Worm (Caenorhabditis elegans) whole organism, young adult: ENCODE measurements around the gene R13A1.10.

Experiments
- B0035.1 ChIP-seq: sonication (generic microtip); optimal IDR thresholded peaks from 2 replicates; lab custom pipeline; 2016; ENCODE audit warnings: missing genetic modification characterization, mild to moderate bottlenecking, missing compliant biosample characterization, missing genotype, missing genetic modification reagents
- C06A6.2 ChIP-seq: fragments of 200-800 bp; sonication (Bioruptor generic); conservative IDR thresholded peaks from 2 replicates; pipeline ENCODE4 v1.3.6; 2022; ENCODE audit warnings: missing genetic modification characterization, missing compliant biosample characterization
- C17E4.6 ChIP-seq: fragments of 200-800 bp; sonication (Bioruptor generic); IDR thresholded peaks from 2 replicates; pipeline ENCODE4 v1.3.6; 2022; ENCODE audit warnings: missing genetic modification reagents, missing genetic modification characterization, missing compliant biosample characterization
- D2030.7 ChIP-seq: fragments of 200-800 bp; sonication (Bioruptor generic); IDR thresholded peaks from 2 replicates; pipeline ENCODE4 v1.3.6; 2022; ENCODE audit warnings: missing genetic modification reagents, missing genetic modification characterization, missing compliant biosample characterization
- F10E7.11 ChIP-seq: sonication (generic microtip); optimal IDR thresholded peaks from 2 replicates; lab custom pipeline; 2017; ENCODE audit warnings: mild to moderate bottlenecking, missing genetic modification characterization, moderate library complexity, missing compliant biosample characterization
- F22D6.2 ChIP-seq: sonication (generic microtip); optimal IDR thresholded peaks from 2 replicates; lab custom pipeline; 2016; ENCODE audit warnings: mild to moderate bottlenecking, missing genetic modification characterization, missing compliant biosample characterization
- F39B2.1 ChIP-seq: fragments of 200-800 bp; sonication (Bioruptor generic); IDR thresholded peaks from 2 replicates; pipeline ENCODE4 v1.3.6; 2022; ENCODE audit warnings: missing genetic modification reagents, missing genetic modification characterization, missing compliant biosample characterization
- F52B5.7 ChIP-seq: sonication (generic microtip); optimal IDR thresholded peaks from 2 replicates; lab custom pipeline; 2016; ENCODE audit warnings: mild to moderate bottlenecking, missing genetic modification characterization, missing compliant biosample characterization
- F55B11.4 ChIP-seq: sonication (generic microtip); optimal IDR thresholded peaks from 2 replicates; lab custom pipeline; 2016; ENCODE audit warnings: missing compliant biosample characterization, missing genetic modification characterization, borderline replicate concordance; ENCODE audit not compliant: insufficient read depth
- F57A8.1 ChIP-seq: fragments of 200-800 bp; sonication (Bioruptor generic); optimal IDR thresholded peaks from 2 replicates; lab custom pipeline; 2018; ENCODE audit warnings: mild to moderate bottlenecking, missing genetic modification characterization, moderate library complexity, missing compliant biosample characterization
- T07F8.4 ChIP-seq: sonication (generic microtip); optimal IDR thresholded peaks from 2 replicates; lab custom pipeline; 2016; ENCODE audit warnings: mild to moderate bottlenecking, missing genetic modification characterization, moderate library complexity, missing compliant biosample characterization
- Y53G8AR.9 ChIP-seq: fragments of 200-800 bp; sonication (Bioruptor generic); conservative IDR thresholded peaks from 2 replicates; pipeline ENCODE4 v1.3.6; 2022; ENCODE audit warnings: missing genetic modification reagents, missing genetic modification characterization, missing compliant biosample characterization
- Y56A3A.18 ChIP-seq: fragments of 200-800 bp; sonication (Bioruptor generic); IDR thresholded peaks from 2 replicates; pipeline ENCODE4 v1.3.6; 2022; ENCODE audit warnings: missing genetic modification reagents, missing genetic modification characterization, missing compliant biosample characterization
- attf-3 ChIP-seq: fragments of 200-800 bp; sonication (Bioruptor generic); conservative IDR thresholded peaks from 2 replicates; pipeline ENCODE4 v1.3.6; 2022; ENCODE audit warnings: missing genetic modification reagents, missing genetic modification characterization, missing compliant biosample characterization
- attf-6 ChIP-seq: fragments of 200-800 bp; sonication (Bioruptor generic); IDR thresholded peaks from 2 replicates; pipeline ENCODE4 v1.3.6; 2022; ENCODE audit warnings: missing genetic modification reagents, missing genetic modification characterization, missing compliant biosample characterization
- bed-2 ChIP-seq: fragments of 200-800 bp; sonication (Bioruptor generic); IDR thresholded peaks from 2 replicates; pipeline ENCODE4 v1.3.6; 2022; ENCODE audit warnings: missing genetic modification reagents, missing genetic modification characterization, missing compliant biosample characterization
- ccch-3 ChIP-seq: fragments of 200-800 bp; sonication (Bioruptor generic); optimal IDR thresholded peaks from 2 replicates; lab custom pipeline; 2018; ENCODE audit warnings: mild to moderate bottlenecking, missing genetic modification characterization, missing compliant biosample characterization
- ceh-40 ChIP-seq: fragments of 200-800 bp; sonication (Bioruptor generic); IDR thresholded peaks from 2 replicates; pipeline ENCODE4 v1.3.6; 2022; ENCODE audit warnings: missing genetic modification characterization, missing compliant biosample characterization
- ceh-79 ChIP-seq: sonication (generic microtip); optimal IDR thresholded peaks from 2 replicates; lab custom pipeline; 2017; ENCODE audit warnings: mild to moderate bottlenecking, missing genetic modification characterization, missing compliant biosample characterization
- ceh-91 ChIP-seq: fragments of 200-800 bp; sonication (Bioruptor generic); IDR thresholded peaks from 2 replicates; pipeline ENCODE4 v1.3.6; 2022; ENCODE audit warnings: missing genetic modification reagents, missing genetic modification characterization, missing compliant biosample characterization
- dox-1 ChIP-seq: fragments of 200-800 bp; sonication (Bioruptor generic); IDR thresholded peaks from 2 replicates; pipeline ENCODE4 v1.3.6; 2022; ENCODE audit warnings: missing genetic modification reagents, missing genetic modification characterization, missing compliant biosample characterization
- efl-1 ChIP-seq: fragments of 150-350 bp; optimal IDR thresholded peaks from 2 replicates; lab custom pipeline; 2014; ENCODE audit warnings: missing biosample characterization, missing genetic modification reagents, missing genetic modification characterization
- ets-4 ChIP-seq: fragments of 200-800 bp; sonication (Bioruptor generic); optimal IDR thresholded peaks from 2 replicates; lab custom pipeline; 2018; ENCODE audit warnings: mild to moderate bottlenecking, missing genetic modification characterization, missing compliant biosample characterization
- him-1 ChIP-seq: sonication (generic microtip); optimal IDR thresholded peaks from 2 replicates; lab custom pipeline; 2016; ENCODE audit warnings: missing genotype, missing genetic modification reagents, missing genetic modification characterization, missing compliant biosample characterization
- hlh-12 ChIP-seq: sonication (generic microtip); optimal IDR thresholded peaks from 2 replicates; lab custom pipeline; 2016; ENCODE audit warnings: missing genetic modification characterization, missing compliant biosample characterization
- hlh-26 ChIP-seq: fragments of 200-800 bp; sonication (Bioruptor generic); conservative IDR thresholded peaks from 2 replicates; pipeline ENCODE4 v1.3.6; 2022; ENCODE audit warnings: missing genetic modification reagents, missing genetic modification characterization, missing compliant biosample characterization
- hmg-20 ChIP-seq: fragments of 200-800 bp; sonication (Bioruptor generic); IDR thresholded peaks from 2 replicates; pipeline ENCODE4 v1.3.6; 2022; ENCODE audit warnings: missing genetic modification reagents, missing genetic modification characterization, missing compliant biosample characterization
- let-526 ChIP-seq: fragments of 200-800 bp; sonication (Bioruptor generic); IDR thresholded peaks from 2 replicates; pipeline ENCODE4 v1.3.6; 2022; ENCODE audit warnings: missing genetic modification reagents, missing genetic modification characterization, missing compliant biosample characterization
- lin-26 ChIP-seq: fragments of 200-800 bp; sonication (Bioruptor generic); IDR thresholded peaks from 2 replicates; pipeline ENCODE4 v1.3.6; 2022; ENCODE audit warnings: missing genetic modification reagents, missing genetic modification characterization, missing compliant biosample characterization
- lin-40 ChIP-seq: sonication (generic microtip); optimal IDR thresholded peaks from 2 replicates; lab custom pipeline; 2016; ENCODE audit warnings: missing genetic modification characterization, mild to moderate bottlenecking, missing compliant biosample characterization, missing genotype, missing genetic modification reagents
- lir-1 ChIP-seq: fragments of 200-800 bp; sonication (Bioruptor generic); conservative IDR thresholded peaks from 2 replicates; pipeline ENCODE4 v1.3.6; 2022; ENCODE audit warnings: missing genetic modification reagents, missing genetic modification characterization, missing compliant biosample characterization
- lsl-1 ChIP-seq: fragments of 200-800 bp; sonication (Bioruptor generic); optimal IDR thresholded peaks from 2 replicates; lab custom pipeline; 2018; ENCODE audit warnings: mild to moderate bottlenecking, missing genetic modification characterization, moderate library complexity, missing compliant biosample characterization
- madf-10 ChIP-seq: sonication (generic microtip); optimal IDR thresholded peaks from 2 replicates; lab custom pipeline; 2016; ENCODE audit warnings: mild to moderate bottlenecking, missing genetic modification characterization, missing compliant biosample characterization
- madf-8 ChIP-seq: fragments of 200-800 bp; sonication (Bioruptor generic); conservative IDR thresholded peaks from 2 replicates; pipeline ENCODE4 v1.3.6; 2022; ENCODE audit warnings: missing genetic modification reagents, missing genetic modification characterization, missing compliant biosample characterization
- mxl-1 ChIP-seq: sonication (generic microtip); optimal IDR thresholded peaks from 2 replicates; lab custom pipeline; 2016; ENCODE audit warnings: missing genetic modification characterization, missing compliant biosample characterization
- nfyb-1 ChIP-seq: fragments of 200-800 bp; sonication (Bioruptor generic); IDR thresholded peaks from 2 replicates; pipeline ENCODE4 v1.3.6; 2022; ENCODE audit warnings: missing genetic modification reagents, missing genetic modification characterization, missing compliant biosample characterization
- nhr-179 ChIP-seq: sonication (generic microtip); optimal IDR thresholded peaks from 2 replicates; lab custom pipeline; 2016; ENCODE audit warnings: mild to moderate bottlenecking, missing genetic modification characterization, missing compliant biosample characterization
- pbrm-1 ChIP-seq: fragments of 200-800 bp; sonication (Bioruptor generic); IDR thresholded peaks from 2 replicates; pipeline ENCODE4 v1.3.6; 2022; ENCODE audit warnings: missing genetic modification reagents, missing genetic modification characterization, missing compliant biosample characterization
- rpc-1 ChIP-seq, 2 experiments: fragments of 150-350 bp in 1 of 2; sonication (generic microtip) in 1 of 2; optimal IDR thresholded peaks; 2 replicates each; lab custom pipeline; 2014 to 2018; ENCODE audit warnings: missing biosample characterization in 1 of 2, missing genetic modification characterization in 1 of 2, missing genetic modification reagents in 1 of 2, missing genotype in 1 of 2
- sdz-38 ChIP-seq: sonication (generic microtip); optimal IDR thresholded peaks from 2 replicates; lab custom pipeline; 2016; ENCODE audit warnings: missing genotype, missing genetic modification characterization, missing compliant biosample characterization
- sea-2 ChIP-seq: fragments of 200-800 bp; sonication (Bioruptor generic); IDR thresholded peaks from 2 replicates; pipeline ENCODE4 v1.3.6; 2022; ENCODE audit warnings: missing genetic modification characterization, missing compliant biosample characterization
- snpc-1.1 ChIP-seq: sonication (generic microtip); optimal IDR thresholded peaks from 2 replicates; lab custom pipeline; 2017; ENCODE audit warnings: missing genetic modification characterization, mild to moderate bottlenecking, missing compliant biosample characterization, antibody characterized with exemption, moderate library complexity, missing genotype, missing genetic modification reagents; ENCODE audit not compliant: insufficient read depth
- snpc-4 ChIP-seq, 5 experiments: fragments of 150-350 bp in 1 of 5; sonication (generic microtip) in 4 of 5; optimal IDR thresholded peaks; 2 replicates each; lab custom pipeline; 2014 to 2018; ENCODE audit warnings: missing genetic modification characterization in 5 of 5, missing biosample characterization in 3 of 5, antibody characterized with exemption in 2 of 5, mild to moderate bottlenecking in 2 of 5, missing compliant biosample characterization in 2 of 5, missing genotype in 2 of 5, moderate library complexity in 2 of 5, missing genetic modification reagents in 1 of 5
- sptf-2 ChIP-seq: fragments of 200-800 bp; sonication (Bioruptor generic); optimal IDR thresholded peaks from 2 replicates; lab custom pipeline; 2018; ENCODE audit warnings: mild to moderate bottlenecking, missing genetic modification characterization, missing compliant biosample characterization
- tbx-9 ChIP-seq: sonication (generic microtip); optimal IDR thresholded peaks from 2 replicates; lab custom pipeline; 2016; ENCODE audit warnings: borderline replicate concordance, missing genetic modification characterization, inconsistent platforms, missing compliant biosample characterization
- xnd-1 ChIP-seq: sonication (generic microtip); optimal IDR thresholded peaks from 2 replicates; lab custom pipeline; 2016; ENCODE audit warnings: missing genotype, missing genetic modification reagents, missing genetic modification characterization, missing compliant biosample characterization
- zfh-2 ChIP-seq: fragments of 200-800 bp; sonication (Bioruptor generic); conservative IDR thresholded peaks from 2 replicates; pipeline ENCODE4 v1.3.6; 2022; ENCODE audit warnings: missing genetic modification reagents, missing genetic modification characterization, missing compliant biosample characterization
- zim-3 ChIP-seq: sonication (generic microtip); optimal IDR thresholded peaks from 2 replicates; lab custom pipeline; 2017; ENCODE audit warnings: mild to moderate bottlenecking, missing genetic modification characterization, moderate library complexity, missing compliant biosample characterization

R13A1.10 gene

DNA sequence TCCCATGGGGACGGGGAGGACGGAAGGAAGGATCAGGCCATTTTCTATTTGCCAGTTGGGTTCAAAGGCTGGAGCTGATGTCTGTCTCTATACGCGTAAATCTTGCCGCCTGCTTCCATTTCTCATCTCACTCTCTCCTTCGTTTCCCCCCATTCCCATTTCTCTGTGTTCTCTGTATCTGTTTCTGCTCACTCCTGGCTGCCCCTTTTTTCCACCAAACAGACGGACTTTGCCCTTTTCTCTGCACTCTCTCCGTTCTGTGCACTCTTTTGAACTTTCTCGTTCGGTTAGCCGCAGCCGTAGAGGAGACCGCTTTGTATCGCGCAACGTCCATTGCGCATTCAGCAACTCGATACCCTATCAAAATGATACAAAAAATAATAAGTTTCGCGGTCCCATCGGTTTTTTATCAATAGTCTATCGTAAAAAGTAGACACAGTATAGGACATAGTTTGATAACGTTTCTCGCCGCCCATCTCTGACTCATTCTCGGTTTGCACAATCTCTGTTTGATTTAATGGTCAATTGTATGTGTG lies 8.5 kb upstream of the R13A1.10 start (continued):
- TF ChIP-seq F55B11.4 (tag; lab: Kevin White, UChicago) (no peak), hlh-26 (GFP tag; lab: Robert Waterston, UW) (no peak), nfyb-1 (GFP tag; lab: Robert Waterston, UW) (no peak), nhr-179 (tag; lab: Kevin White, UChicago) (no peak), F39B2.1 (no peak), C17E4.6 (GFP tag; lab: Robert Waterston, UW) (no peak), F10E7.11 (tag; lab: Kevin White, UChicago) (no peak), xnd-1 (tag; lab: Kevin White, UChicago) (no peak), F52B5.7 (tag; lab: Kevin White, UChicago) (no peak), snpc-4 (GFP tag; optimal IDR thresholded peaks at IDR 0.05; lab: Kevin White, UChicago) (no peak), snpc-4 (tag; optimal IDR thresholded peaks at IDR 0.05; lab: Kevin White, UChicago) (peak in 1 of 4 experiments; percentile 21), rpc-1 (optimal IDR thresholded peaks at IDR 0.05; lab: Kevin White, UChicago) (no peak), rpc-1 (tag; optimal IDR thresholded peaks at IDR 0.05; lab: Kevin White, UChicago) (no peak), B0035.1 (no peak), efl-1 (GFP tag; lab: Kevin White, UChicago) (no peak), let-526 (no peak), Y53G8AR.9 (GFP tag; lab: Robert Waterston, UW) (no peak), mxl-1 (tag; lab: Kevin White, UChicago) (no peak), ccch-3 (GFP tag; lab: Kevin White, UChicago) (no peak), lir-1 (GFP tag; lab: Robert Waterston, UW) (0 out of 2 replicates have a peak, but pooled peaks have one; percentile 32), ets-4 (GFP tag; lab: Kevin White, UChicago) (no peak), F22D6.2 (no peak), ceh-91 (GFP tag; lab: Robert Waterston, UW) (no peak), lin-40 (tag; lab: Kevin White, UChicago) (peak; percentile 28), tbx-9 (tag; lab: Kevin White, UChicago) (no peak), D2030.7 (GFP tag; lab: Robert Waterston, UW) (no peak), F57A8.1 (GFP tag; lab: Kevin White, UChicago) (no peak), sdz-38 (no peak), ceh-79 (no peak), attf-3 (no peak), madf-8 (GFP tag; lab: Robert Waterston, UW) (no peak), dox-1 (peak; percentile 78), pbrm-1 (GFP tag; lab: Robert Waterston, UW) (0 out of 2 replicates have a peak, but pooled peaks have one; percentile 20), Y56A3A.18 (GFP tag; lab: Robert Waterston, UW) (no peak), T07F8.4 (no peak), him-1 (tag; lab: Kevin White, UChicago) (no peak), snpc-1.1 (tag; lab: Kevin White, UChicago) (no peak), zim-3 (no peak), sea-2 (no peak), lsl-1 (GFP tag; lab: Kevin White, UChicago) (no peak), sptf-2 (no peak), attf-6 (GFP tag; lab: Robert Waterston, UW) (no peak), hmg-20 (GFP tag; lab: Robert Waterston, UW) (peak; percentile 47; the same call in 1 of the 2 replicates), bed-2 (no peak), C06A6.2 (GFP tag; lab: Robert Waterston, UW) (no peak), hlh-12 (tag; lab: Kevin White, UChicago) (no peak), ceh-40 (no peak), lin-26 (GFP tag; lab: Robert Waterston, UW) (no peak), madf-10 (tag; lab: Kevin White, UChicago) (no peak), zfh-2 (peak; percentile 89)
